Fruit fly (Drosophila melanogaster) whole organism, embryonic: ENCODE data around the gene CG8765.
A peak's percentile ranks its signal among the peaks of the same experiment; 100 is the strongest.

ENCODE experiments used
- Ada2b ChIP-seq: fragments of 200-800 bp; sonication (Bioruptor generic); IDR thresholded peaks from 2 replicates; pipeline ENCODE4 v1.3.6; 2022; ENCODE audit warnings: missing biosample characterization, missing genetic modification characterization
- CG12104 ChIP-seq: fragments of 200-800 bp; sonication (Bioruptor generic); optimal IDR thresholded peaks from 3 replicates; lab custom pipeline; 2016; ENCODE audit warnings: missing biosample characterization, missing genetic modification characterization
- CG12155 ChIP-seq: fragments of 200-800 bp; sonication (Bioruptor generic); optimal IDR thresholded peaks from 3 replicates; lab custom pipeline; 2016; ENCODE audit warnings: missing biosample characterization, missing genetic modification characterization
- CG1233 ChIP-seq: fragments of 200-800 bp; sonication (Bioruptor generic); optimal IDR thresholded peaks from 4 replicates; lab custom pipeline; 2018; ENCODE audit warnings: missing biosample characterization, mild to moderate bottlenecking, missing genetic modification characterization
- CG13424 ChIP-seq: fragments of 200-800 bp; sonication (Bioruptor generic); optimal IDR thresholded peaks from 2 replicates; lab custom pipeline; 2019; ENCODE audit warnings: missing biosample characterization, mild to moderate bottlenecking, missing genetic modification characterization, moderate library complexity
- CG14710 ChIP-seq: fragments of 200-800 bp; sonication (Bioruptor generic); optimal IDR thresholded peaks from 3 replicates; lab custom pipeline; 2019; ENCODE audit warnings: missing biosample characterization, mild to moderate bottlenecking, missing genetic modification characterization, moderate library complexity
- CG15514 ChIP-seq: fragments of 200-800 bp; sonication (Bioruptor generic); optimal IDR thresholded peaks from 3 replicates; lab custom pipeline; 2017; ENCODE audit warnings: missing biosample characterization, missing genetic modification characterization, mild to moderate bottlenecking, moderate library complexity, missing genetic modification reagents
- CG15696 ChIP-seq: fragments of 200-800 bp; sonication (Bioruptor generic); optimal IDR thresholded peaks from 2 replicates; lab custom pipeline; 2019; ENCODE audit warnings: missing biosample characterization, mild to moderate bottlenecking, missing genetic modification characterization, moderate library complexity
- CG17612 ChIP-seq: fragments of 200-800 bp; sonication (Bioruptor generic); IDR thresholded peaks from 2 replicates; pipeline ENCODE4 v1.3.6; 2022; ENCODE audit warnings: missing biosample characterization, missing genetic modification characterization
- CG1832 ChIP-seq: fragments of 200-800 bp; sonication (Bioruptor generic); optimal IDR thresholded peaks from 2 replicates; lab custom pipeline; 2017; ENCODE audit warnings: missing biosample characterization, mild to moderate bottlenecking, missing genetic modification characterization, inconsistent platforms
- CG2678 ChIP-seq: fragments of 200-800 bp; sonication (Bioruptor generic); optimal IDR thresholded peaks from 3 replicates; lab custom pipeline; 2019; ENCODE audit warnings: missing biosample characterization, mild to moderate bottlenecking, missing genetic modification characterization, moderate library complexity
- CG2712 ChIP-seq: fragments of 200-800 bp; optimal IDR thresholded peaks from 3 replicates; lab custom pipeline; 2019; ENCODE audit warnings: missing biosample characterization, mild to moderate bottlenecking, missing genetic modification characterization, moderate library complexity
- CG33213 ChIP-seq: fragments of 200-800 bp; sonication (Bioruptor generic); optimal IDR thresholded peaks from 3 replicates; lab custom pipeline; 2016; ENCODE audit warnings: missing biosample characterization, missing genetic modification characterization
- CG34422 ChIP-seq: fragments of 200-800 bp; sonication (Bioruptor generic); IDR thresholded peaks from 3 replicates; pipeline ENCODE4 v1.3.6; 2022; ENCODE audit warnings: missing biosample characterization, missing genetic modification characterization
- CG4404 ChIP-seq: fragments of 200-800 bp; sonication (Bioruptor generic); IDR thresholded peaks from 2 replicates; pipeline ENCODE4 v1.3.6; 2022; ENCODE audit warnings: missing biosample characterization, missing genetic modification characterization
- CG8944 ChIP-seq: fragments of 200-800 bp; sonication (Bioruptor generic); optimal IDR thresholded peaks from 3 replicates; lab custom pipeline; 2016; ENCODE audit warnings: missing biosample characterization, missing genetic modification characterization
- CG9609 ChIP-seq: fragments of 200-800 bp; sonication (Bioruptor generic); optimal IDR thresholded peaks from 3 replicates; lab custom pipeline; 2016; ENCODE audit warnings: missing biosample characterization, missing genetic modification characterization
- CG9797 ChIP-seq: fragments of 200-800 bp; sonication (Bioruptor generic); optimal IDR thresholded peaks from 3 replicates; lab custom pipeline; 2018; ENCODE audit warnings: missing biosample characterization, mild to moderate bottlenecking, missing genetic modification characterization
- CG9876 ChIP-seq: fragments of 200-800 bp; sonication (Bioruptor generic); optimal IDR thresholded peaks from 2 replicates; lab custom pipeline; 2016; ENCODE audit warnings: missing biosample characterization, missing genetic modification characterization
- CG9932 ChIP-seq: fragments of 200-800 bp; sonication (Bioruptor generic); IDR thresholded peaks from 2 replicates; pipeline ENCODE4 v1.3.6; 2022; ENCODE audit warnings: missing biosample characterization, missing genetic modification characterization
- Chrac-16 ChIP-seq: fragments of 200-800 bp; sonication (Bioruptor generic); optimal IDR thresholded peaks from 3 replicates; lab custom pipeline; 2016; ENCODE audit warnings: missing biosample characterization, missing genetic modification characterization
- Dad ChIP-seq: fragments of 200-800 bp; sonication (Bioruptor generic); optimal IDR thresholded peaks from 3 replicates; lab custom pipeline; 2016; ENCODE audit warnings: missing biosample characterization, missing genetic modification characterization
- HHEX ChIP-seq: fragments of 200-800 bp; sonication (Bioruptor generic); optimal IDR thresholded peaks from 3 replicates; lab custom pipeline; 2017; ENCODE audit warnings: missing biosample characterization, mild to moderate bottlenecking, missing genetic modification characterization, missing genetic modification reagents
- HLH54F ChIP-seq: fragments of 200-800 bp; sonication (Bioruptor generic); optimal IDR thresholded peaks from 3 replicates; lab custom pipeline; 2016; ENCODE audit warnings: missing biosample characterization, missing genetic modification characterization
- Hr3 ChIP-seq: fragments of 200-800 bp; sonication (Bioruptor generic); optimal IDR thresholded peaks from 3 replicates; lab custom pipeline; 2016; ENCODE audit warnings: missing biosample characterization, missing genetic modification characterization
- Hr78 ChIP-seq, 2 experiments: fragments of 200-800 bp in 1 of 2; fragments of >200 bp in 1 of 2; sonication (Bioruptor generic) in 1 of 2; optimal IDR thresholded peaks; 2 replicates each; lab custom pipeline; 2017 to 2019; ENCODE audit warnings: missing biosample characterization in 2 of 2, missing genetic modification characterization in 2 of 2, mild to moderate bottlenecking in 1 of 2, moderate library complexity in 1 of 2
- Meics ChIP-seq: fragments of 200-800 bp; sonication (Bioruptor generic); optimal IDR thresholded peaks from 2 replicates; lab custom pipeline; 2017; ENCODE audit warnings: missing biosample characterization, mild to moderate bottlenecking, missing genetic modification characterization
- Oaz ChIP-seq: fragments of 200-800 bp; sonication (Bioruptor generic); IDR thresholded peaks from 2 replicates; pipeline ENCODE4 v1.3.6; 2022; ENCODE audit warnings: missing biosample characterization, missing genetic modification characterization
- Trl ChIP-seq, 3 experiments: fragments of >200 bp in 2 of 3; fragments of 200-800 bp in 1 of 3; sonication (Bioruptor generic) in 1 of 3; optimal IDR thresholded peaks; 2 replicates in 1 of 3; 3 replicates in 2 of 3; lab custom pipeline; 2016 to 2017; ENCODE audit warnings: missing biosample characterization in 1 of 3, missing genetic modification characterization in 1 of 3
- Vsx1 ChIP-seq: fragments of 200-800 bp; sonication (Bioruptor generic); optimal IDR thresholded peaks from 2 replicates; lab custom pipeline; 2017; ENCODE audit warnings: missing biosample characterization, mild to moderate bottlenecking, missing genetic modification characterization, missing genetic modification reagents
- Xrp1 ChIP-seq: fragments of 200-800 bp; sonication (Bioruptor generic); IDR thresholded peaks from 2 replicates; pipeline ENCODE4 v1.3.6; 2022; ENCODE audit warnings: missing biosample characterization, missing genetic modification characterization
- ab ChIP-seq: fragments of 200-800 bp; sonication (Bioruptor generic); optimal IDR thresholded peaks from 2 replicates; lab custom pipeline; 2016; ENCODE audit warnings: missing biosample characterization, missing genetic modification characterization
- al ChIP-seq: fragments of 200-800 bp; sonication (Bioruptor generic); IDR thresholded peaks from 2 replicates; pipeline ENCODE4 v1.3.6; 2022; ENCODE audit warnings: missing biosample characterization, missing genetic modification characterization
- bigmax ChIP-seq: fragments of 200-800 bp; sonication (Bioruptor generic); optimal IDR thresholded peaks from 2 replicates; lab custom pipeline; 2018; ENCODE audit warnings: missing biosample characterization, mild to moderate bottlenecking, missing genetic modification characterization
- cas ChIP-seq: fragments of 200-800 bp; sonication (Bioruptor generic); IDR thresholded peaks from 2 replicates; pipeline ENCODE4 v1.3.6; 2022; ENCODE audit warnings: missing biosample characterization, missing genetic modification characterization
- dimm ChIP-seq: fragments of 200-800 bp; sonication (Bioruptor generic); IDR thresholded peaks from 2 replicates; pipeline ENCODE4 v1.3.6; 2022; ENCODE audit warnings: missing biosample characterization, missing genetic modification characterization
- fd102C ChIP-seq: fragments of 200-800 bp; sonication (Bioruptor generic); optimal IDR thresholded peaks from 2 replicates; lab custom pipeline; 2018; ENCODE audit warnings: missing biosample characterization, mild to moderate bottlenecking, missing genetic modification characterization, moderate library complexity
- gfzf ChIP-seq: fragments of 200-800 bp; sonication (Bioruptor generic); optimal IDR thresholded peaks from 2 replicates; lab custom pipeline; 2016; ENCODE audit warnings: missing biosample characterization, mild to moderate bottlenecking, missing genetic modification characterization, moderate library complexity
- grau ChIP-seq: fragments of 200-800 bp; optimal IDR thresholded peaks from 3 replicates; lab custom pipeline; 2019; ENCODE audit warnings: missing biosample characterization, mild to moderate bottlenecking, missing genetic modification characterization, moderate library complexity
- her ChIP-seq: fragments of 200-800 bp; sonication (Bioruptor generic); optimal IDR thresholded peaks from 2 replicates; lab custom pipeline; 2016; ENCODE audit warnings: missing biosample characterization, missing genetic modification characterization
- luna ChIP-seq: fragments of 200-800 bp; sonication (Bioruptor generic); optimal IDR thresholded peaks from 2 replicates; lab custom pipeline; 2016; ENCODE audit warnings: missing biosample characterization, missing genetic modification characterization
- mld ChIP-seq: fragments of 200-800 bp; sonication (Bioruptor generic); IDR thresholded peaks from 3 replicates; pipeline ENCODE4 v1.3.6; 2022; ENCODE audit warnings: missing biosample characterization, missing genetic modification characterization; ENCODE audit not compliant: partially characterized antibody
- pho ChIP-seq: fragments of 200-800 bp; sonication (Bioruptor generic); optimal IDR thresholded peaks from 2 replicates; lab custom pipeline; 2016; ENCODE audit warnings: missing biosample characterization, missing genetic modification characterization
- pros ChIP-seq: fragments of 200-800 bp; sonication (Bioruptor generic); optimal IDR thresholded peaks from 3 replicates; lab custom pipeline; 2019; ENCODE audit warnings: missing biosample characterization, mild to moderate bottlenecking, missing genetic modification characterization, moderate library complexity
- ro ChIP-seq: fragments of 200-800 bp; sonication (Bioruptor generic); IDR thresholded peaks from 2 replicates; pipeline ENCODE4 v1.3.6; 2022; ENCODE audit warnings: missing biosample characterization, missing genetic modification characterization
- stc ChIP-seq: fragments of 200-800 bp; sonication (Bioruptor generic); IDR thresholded peaks from 2 replicates; pipeline ENCODE4 v1.3.6; 2022; ENCODE audit warnings: missing biosample characterization, missing genetic modification characterization
- sug ChIP-seq: fragments of 200-800 bp; optimal IDR thresholded peaks from 2 replicates; lab custom pipeline; 2019; ENCODE audit warnings: missing biosample characterization, mild to moderate bottlenecking, missing genetic modification characterization, moderate library complexity
- tx ChIP-seq: fragments of 200-800 bp; sonication (Bioruptor generic); optimal IDR thresholded peaks from 2 replicates; lab custom pipeline; 2016; ENCODE audit warnings: missing biosample characterization, missing genetic modification characterization
- unc-4 ChIP-seq: fragments of 200-800 bp; sonication (Bioruptor generic); IDR thresholded peaks from 2 replicates; pipeline ENCODE4 v1.3.6; 2022; ENCODE audit warnings: missing biosample characterization, missing genetic modification characterization; ENCODE audit not compliant: partially characterized antibody
- yki ChIP-seq: fragments of >200 bp; optimal IDR thresholded peaks from 3 replicates; lab custom pipeline; 2018
- zen ChIP-seq: fragments of 200-800 bp; sonication (Bioruptor generic); optimal IDR thresholded peaks from 3 replicates; lab custom pipeline; 2018; ENCODE audit warnings: missing biosample characterization, mild to moderate bottlenecking, missing genetic modification characterization, moderate library complexity

The CG8765 gene

dm6 chr3L:19687200-19687687, at the start of gene CG8765, which contains the start of gene Gbeta76C (continued):
- peak; percentile 9 for TF ChIP-seq CG12155
- peak; percentile 40 for TF ChIP-seq CG8944 (GFP tag; lab: Kevin White, UChicago)
- no peak for TF ChIP-seq yki
- TF ChIP-seq Ada2b (GFP tag; lab: Robert Waterston, UW) = no peak
- no peak for TF ChIP-seq bigmax (GFP tag; lab: Kevin White, UChicago)
- peak; percentile 65 for TF ChIP-seq CG14710 (tag; lab: Kevin White, UChicago)
- TF ChIP-seq CG4404 (GFP tag; lab: Robert Waterston, UW) = no peak; the same call in 1 of the 2 replicates
- peak; percentile 35 for TF ChIP-seq Chrac-16 (GFP tag; lab: Kevin White, UChicago)
- TF ChIP-seq CG1832 (GFP tag; lab: Kevin White, UChicago) = no peak
- no peak for TF ChIP-seq fd102C (GFP tag; lab: Kevin White, UChicago)
- TF ChIP-seq unc-4 (GFP tag; lab: Robert Waterston, UW) = peak; percentile 60
- peak; percentile 77 for TF ChIP-seq CG9932 (GFP tag; lab: Robert Waterston, UW)
- TF ChIP-seq CG34422 (GFP tag; lab: Robert Waterston, UW) = peak; percentile 42; the same call in 1 of the 3 replicates
- no peak for TF ChIP-seq mld
- TF ChIP-seq HLH54F (GFP tag; lab: Kevin White, UChicago) = peak; percentile 42
- no peak for TF ChIP-seq Meics
- peak; percentile 97 for TF ChIP-seq CG9797 (GFP tag; lab: Kevin White, UChicago)
- no peak for TF ChIP-seq Vsx1 (GFP tag; lab: Kevin White, UChicago)
- TF ChIP-seq stc = no peak
- no peak for TF ChIP-seq Xrp1
- TF ChIP-seq CG15514 (GFP tag; lab: Kevin White, UChicago) = peak; percentile 88
- peak; percentile 66 for TF ChIP-seq zen
- TF ChIP-seq Hr78 (GFP tag; optimal IDR thresholded peaks at IDR 0.05; lab: Kevin White, UChicago) = no peak
- TF ChIP-seq CG9609 (GFP tag; lab: Kevin White, UChicago) = peak; percentile 50
- TF ChIP-seq cas (GFP tag; lab: Robert Waterston, UW) = 0 out of 2 replicates have a peak, but pooled peaks have one; percentile 20
- TF ChIP-seq ro (GFP tag; lab: Robert Waterston, UW) = no peak
- TF ChIP-seq sug (tag; lab: Kevin White, UChicago) = no peak
- TF ChIP-seq tx = peak; percentile 52
- no peak for TF ChIP-seq CG12104 (GFP tag; lab: Kevin White, UChicago)
- TF ChIP-seq dimm (GFP tag; lab: Robert Waterston, UW) = no peak
- no peak for TF ChIP-seq CG15696 (tag; lab: Kevin White, UChicago)
- no peak for TF ChIP-seq CG2678 (tag; lab: Kevin White, UChicago)
- no peak for TF ChIP-seq ab
- TF ChIP-seq CG2712 (tag; lab: Kevin White, UChicago) = peak; percentile 43
- peak; percentile 65 for TF ChIP-seq her (GFP tag; lab: Kevin White, UChicago)
- peak; percentile 50 for TF ChIP-seq pho
- TF ChIP-seq pros (GFP tag; lab: Kevin White, UChicago) = no peak
- TF ChIP-seq Trl (optimal IDR thresholded peaks at IDR 0.05; lab: Kevin White, UChicago) = no peak
- peak; percentile 67 for TF ChIP-seq Trl (GFP tag; optimal IDR thresholded peaks at IDR 0.05; lab: Kevin White, UChicago)
- peak; percentile 16 for TF ChIP-seq CG9876 (GFP tag; lab: Kevin White, UChicago)
- peak; percentile 84 for TF ChIP-seq CG33213 (GFP tag; lab: Kevin White, UChicago)
- TF ChIP-seq luna (GFP tag; lab: Kevin White, UChicago) = no peak
- no peak for TF ChIP-seq HHEX (GFP tag; lab: Kevin White, UChicago)
- TF ChIP-seq Dad (GFP tag; lab: Kevin White, UChicago) = no peak
- peak; percentile 26 for TF ChIP-seq CG13424 (tag; lab: Kevin White, UChicago)
- no peak for TF ChIP-seq grau
- TF ChIP-seq al = no peak
- no peak for TF ChIP-seq CG1233 (GFP tag; lab: Kevin White, UChicago)
- TF ChIP-seq gfzf = peak; percentile 99
- TF ChIP-seq CG17612 (GFP tag; lab: Robert Waterston, UW) = no peak
- TF ChIP-seq Oaz (GFP tag; lab: Robert Waterston, UW) = no peak
- TF ChIP-seq Hr3 (GFP tag; lab: Kevin White, UChicago) = peak; percentile 9
